Fruit fly (Drosophila melanogaster) whole organism, pupa: ENCODE results near the gene CG7016.

Source experiments
- CG10348 ChIP-seq: fragments of 200-800 bp; sonication (Bioruptor generic); IDR thresholded peaks from 2 replicates; pipeline ENCODE4 v1.3.6; 2022; ENCODE audit warnings: missing biosample characterization, missing genetic modification characterization
- CG12605 ChIP-seq: fragments of 200-800 bp; sonication (Bioruptor generic); IDR thresholded peaks from 2 replicates; pipeline ENCODE4 v1.3.6; 2022; ENCODE audit warnings: missing biosample characterization, missing genetic modification characterization
- CG14655 ChIP-seq: fragments of 200-800 bp; sonication (Bioruptor generic); optimal IDR thresholded peaks from 3 replicates; lab custom pipeline; 2017; ENCODE audit warnings: mild to moderate bottlenecking, missing biosample characterization, missing genetic modification reagents, missing genetic modification characterization
- CG4496 ChIP-seq: fragments of 200-800 bp; sonication (Bioruptor generic); IDR thresholded peaks from 3 replicates; pipeline ENCODE4 v1.3.6; 2022; ENCODE audit warnings: missing biosample characterization, missing genetic modification characterization
- CG8159 ChIP-seq: fragments of 200-800 bp; sonication (Bioruptor generic); optimal IDR thresholded peaks from 3 replicates; lab custom pipeline; 2018; ENCODE audit warnings: missing biosample characterization, mild to moderate bottlenecking, missing genetic modification characterization, moderate library complexity
- CG8301 ChIP-seq: fragments of 200-800 bp; sonication (Bioruptor generic); optimal IDR thresholded peaks from 2 replicates; lab custom pipeline; 2018; ENCODE audit warnings: missing biosample characterization, mild to moderate bottlenecking, missing genetic modification characterization
- CG9948 ChIP-seq: fragments of 200-800 bp; sonication (Bioruptor generic); optimal IDR thresholded peaks from 2 replicates; lab custom pipeline; 2018; ENCODE audit warnings: missing biosample characterization, mild to moderate bottlenecking, missing genetic modification characterization, moderate library complexity
- D1 ChIP-seq: fragments of 200-800 bp; sonication (Bioruptor generic); optimal IDR thresholded peaks from 2 replicates; lab custom pipeline; 2018; ENCODE audit warnings: missing biosample characterization, mild to moderate bottlenecking, missing genetic modification characterization, moderate library complexity
- EcR ChIP-seq: fragments of 200-800 bp; sonication (Bioruptor generic); optimal IDR thresholded peaks from 3 replicates; lab custom pipeline; 2019; ENCODE audit warnings: missing biosample characterization, missing genetic modification characterization, mild to moderate bottlenecking, moderate library complexity, missing genetic modification reagents
- gl ChIP-seq: fragments of 200-800 bp; sonication (Bioruptor generic); optimal IDR thresholded peaks from 2 replicates; lab custom pipeline; 2018; ENCODE audit warnings: missing biosample characterization, mild to moderate bottlenecking, missing genetic modification characterization

DNA sequence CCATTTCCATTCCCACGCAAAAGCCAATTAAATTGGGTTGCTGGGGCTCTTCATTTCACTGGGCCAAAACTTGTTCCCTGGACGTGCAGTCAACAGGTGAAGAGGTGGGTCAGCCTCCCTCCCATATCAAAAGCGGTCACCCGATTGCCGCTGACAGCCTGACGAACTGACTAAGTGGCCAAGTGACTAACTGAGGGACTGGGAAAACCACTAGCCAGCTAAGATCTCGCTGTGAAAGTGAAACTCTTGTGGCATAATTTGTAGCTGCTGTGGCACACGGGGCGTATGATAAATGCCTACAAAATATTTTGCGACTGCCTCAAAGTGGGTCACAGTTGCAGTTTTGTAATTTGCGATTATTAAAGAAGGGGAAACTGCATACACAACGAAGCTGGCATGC, 25.7 kb downstream of the CG7016 start:
- no peak for TF ChIP-seq CG14655 (GFP tag; lab: Kevin White, UChicago)
- no peak for TF ChIP-seq EcR (GFP tag; lab: Kevin White, UChicago)
- TF ChIP-seq D1 (tag; lab: Kevin White, UChicago): no peak
- TF ChIP-seq CG8301 (tag; lab: Kevin White, UChicago): no peak
- no peak for TF ChIP-seq CG9948 (tag; lab: Kevin White, UChicago)
- no peak for TF ChIP-seq CG4496 (GFP tag; lab: Robert Waterston, UW)
- TF ChIP-seq CG10348 (GFP tag; lab: Robert Waterston, UW): no peak
- TF ChIP-seq CG8159 (tag; lab: Kevin White, UChicago): no peak
- no peak for TF ChIP-seq CG12605 (GFP tag; lab: Robert Waterston, UW)
- no peak for TF ChIP-seq gl (tag; lab: Kevin White, UChicago)
